Worm (Caenorhabditis elegans) whole organism, L4 larva: Measurements from ENCODE around the gene Y46G5A.7.

Experiments used
- R02D3.7 ChIP-seq: fragments of 150-350 bp; sonication (generic microtip); optimal IDR thresholded peaks from 3 replicates; lab custom pipeline; 2014; ENCODE audit warnings: missing biosample characterization, missing genetic modification characterization
- aha-1 ChIP-seq: fragments of 150-350 bp; peaks from one replicate; lab custom pipeline; 2014; ENCODE audit warnings: missing biosample characterization, missing genetic modification characterization
- ceh-32 ChIP-seq: sonication (generic microtip); optimal IDR thresholded peaks from 2 replicates; lab custom pipeline; 2016; ENCODE audit warnings: mild to moderate bottlenecking, missing genetic modification characterization, missing compliant biosample characterization; ENCODE audit not compliant: poor library complexity
- ces-1 ChIP-seq: fragments of 150-350 bp; sonication (generic microtip); optimal IDR thresholded peaks from 4 replicates; lab custom pipeline; 2014; ENCODE audit warnings: missing biosample characterization, missing genetic modification reagents, missing genetic modification characterization
- dmd-9 ChIP-seq: fragments of 200-800 bp; sonication (Bioruptor generic); IDR thresholded peaks from 2 replicates; pipeline ENCODE4 v1.3.6; 2022; ENCODE audit warnings: missing genetic modification reagents, missing genetic modification characterization, missing compliant biosample characterization
- nhr-11 ChIP-seq: fragments of 150-350 bp; optimal IDR thresholded peaks from 2 replicates; lab custom pipeline; 2014; ENCODE audit warnings: missing biosample characterization, missing genetic modification characterization
- pha-4 ChIP-seq, 2 experiments: fragments of 150-350 bp in 1 of 2; fragments of 200-800 bp in 1 of 2; sonication (Bioruptor generic) in 1 of 2; IDR thresholded peaks in 1 of 2; optimal IDR thresholded peaks in 1 of 2; 2 replicates each; pipeline versions ENCODE4 v1.3.6 to Lab custom; 2014 to 2022; ENCODE audit warnings: missing genetic modification characterization in 2 of 2, missing genetic modification reagents in 2 of 2, missing biosample characterization in 1 of 2, missing compliant biosample characterization in 1 of 2
- spr-3 ChIP-seq: fragments of 200-800 bp; sonication (Bioruptor generic); optimal IDR thresholded peaks from 2 replicates; lab custom pipeline; 2018; ENCODE audit warnings: mild to moderate bottlenecking, missing genetic modification characterization, missing compliant biosample characterization

DNA sequence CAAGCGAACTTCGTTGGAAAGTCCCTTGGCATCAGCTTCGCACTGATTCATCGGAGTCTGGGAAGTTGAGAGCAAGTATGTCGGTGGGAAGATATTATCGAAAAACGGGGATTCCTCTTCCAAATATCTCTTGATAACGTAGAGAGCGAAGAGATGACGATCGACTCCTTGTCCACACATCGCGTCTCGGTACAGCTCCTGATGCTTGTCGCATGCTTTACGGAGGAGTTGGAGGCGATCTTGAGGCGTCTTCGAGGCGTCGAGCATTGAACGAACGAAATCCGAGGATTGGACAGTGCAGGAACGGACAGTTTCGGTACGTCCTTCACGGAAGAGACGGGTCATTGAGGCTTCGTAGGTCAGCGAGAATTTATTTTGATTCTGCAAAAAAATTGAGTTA is 33.4 kb upstream of the Y46G5A.7 start:
- TF ChIP-seq spr-3 (GFP tag; lab: Kevin White, UChicago) (no peak), dmd-9 (GFP tag; lab: Robert Waterston, UW) (no peak), ces-1 (GFP tag; lab: Kevin White, UChicago) (no peak), R02D3.7 (no peak), pha-4 (GFP tag; IDR thresholded peaks at IDR 0.05; lab: Robert Waterston, UW) (no peak), pha-4 (tag; optimal IDR thresholded peaks at IDR 0.05; lab: Kevin White, UChicago) (no peak), nhr-11 (tag; lab: Kevin White, UChicago) (no peak), aha-1 (tag; lab: Kevin White, UChicago) (peak; percentile 12), ceh-32 (tag; lab: Kevin White, UChicago) (no peak)
